Fruit fly (Drosophila melanogaster) whole organism, embryonic: Measurements from ENCODE around the gene CG32811.

Experiments
- Adf1 ChIP-seq: fragments of 200-800 bp; sonication (Bioruptor generic); IDR thresholded peaks from 2 replicates; pipeline ENCODE4 v1.3.6; 2022; ENCODE audit warnings: missing biosample characterization, missing genetic modification characterization
- CG10267 ChIP-seq: fragments of 200-800 bp; sonication (Bioruptor generic); optimal IDR thresholded peaks from 2 replicates; lab custom pipeline; 2018; ENCODE audit warnings: missing biosample characterization, mild to moderate bottlenecking, missing genetic modification characterization, moderate library complexity
- CG10565 ChIP-seq: fragments of 200-800 bp; sonication (Bioruptor generic); optimal IDR thresholded peaks from 3 replicates; lab custom pipeline; 2016; ENCODE audit warnings: missing biosample characterization, mild to moderate bottlenecking, missing genetic modification characterization
- CG11398 ChIP-seq: fragments of 200-800 bp; sonication (Bioruptor generic); optimal IDR thresholded peaks from 2 replicates; lab custom pipeline; 2016; ENCODE audit warnings: missing biosample characterization, missing genetic modification characterization
- CG11560 ChIP-seq: fragments of 200-800 bp; sonication (Bioruptor generic); IDR thresholded peaks from 3 replicates; pipeline ENCODE4 v1.3.6; 2022; ENCODE audit warnings: missing biosample characterization, missing genetic modification characterization
- CG11695 ChIP-seq: fragments of 200-800 bp; sonication (Bioruptor generic); IDR thresholded peaks from 3 replicates; pipeline ENCODE4 v1.3.6; 2022; ENCODE audit warnings: missing biosample characterization, missing genetic modification characterization
- CG13624 ChIP-seq: fragments of 200-800 bp; sonication (Bioruptor generic); optimal IDR thresholded peaks from 2 replicates; lab custom pipeline; 2016; ENCODE audit warnings: missing biosample characterization, missing genetic modification characterization
- CG13775 ChIP-seq: fragments of 200-800 bp; sonication (Bioruptor generic); optimal IDR thresholded peaks from 3 replicates; lab custom pipeline; 2017; ENCODE audit warnings: missing biosample characterization, mild to moderate bottlenecking, missing genetic modification characterization
- CG1647 ChIP-seq: fragments of 200-800 bp; sonication (Bioruptor generic); optimal IDR thresholded peaks from 3 replicates; lab custom pipeline; 2016; ENCODE audit warnings: missing biosample characterization, missing genetic modification characterization
- CG16813 ChIP-seq: fragments of 200-800 bp; sonication (Bioruptor generic); IDR thresholded peaks from 3 replicates; pipeline ENCODE4 v1.3.6; 2022; ENCODE audit warnings: missing biosample characterization, missing genetic modification characterization; ENCODE audit not compliant: partially characterized antibody
- CG16863 ChIP-seq: fragments of 200-800 bp; sonication (Bioruptor generic); optimal IDR thresholded peaks from 3 replicates; lab custom pipeline; 2016; ENCODE audit warnings: missing biosample characterization, missing genetic modification characterization
- CG2120 ChIP-seq: fragments of 200-800 bp; sonication (Bioruptor generic); optimal IDR thresholded peaks from 3 replicates; lab custom pipeline; 2016; ENCODE audit warnings: missing biosample characterization, missing genetic modification characterization
- CG2712 ChIP-seq: fragments of 200-800 bp; optimal IDR thresholded peaks from 3 replicates; lab custom pipeline; 2019; ENCODE audit warnings: missing biosample characterization, mild to moderate bottlenecking, missing genetic modification characterization, moderate library complexity
- CG33557 ChIP-seq: fragments of 200-800 bp; sonication (Bioruptor generic); optimal IDR thresholded peaks from 2 replicates; lab custom pipeline; 2019; ENCODE audit warnings: missing biosample characterization, mild to moderate bottlenecking, missing genetic modification characterization, moderate library complexity
- CG3847 ChIP-seq: fragments of 200-800 bp; sonication (Bioruptor generic); IDR thresholded peaks from 2 replicates; pipeline ENCODE4 v1.3.6; 2022; ENCODE audit warnings: missing biosample characterization, missing genetic modification characterization
- CG4282 ChIP-seq: fragments of 200-800 bp; sonication (Bioruptor generic); optimal IDR thresholded peaks from 2 replicates; lab custom pipeline; 2016; ENCODE audit warnings: missing biosample characterization, missing genetic modification characterization
- CG6689 ChIP-seq: fragments of 200-800 bp; sonication (Bioruptor generic); IDR thresholded peaks from 2 replicates; pipeline ENCODE4 v1.3.6; 2022; ENCODE audit warnings: missing biosample characterization, missing genetic modification characterization
- CG6765 ChIP-seq: fragments of 200-800 bp; sonication (Bioruptor generic); optimal IDR thresholded peaks from 3 replicates; lab custom pipeline; 2017; ENCODE audit warnings: missing biosample characterization, mild to moderate bottlenecking, missing genetic modification characterization
- CTCF ChIP-seq: fragments of 200-800 bp; sonication (Bioruptor generic); optimal IDR thresholded peaks from 2 replicates; lab custom pipeline; 2017; ENCODE audit warnings: missing biosample characterization, mild to moderate bottlenecking, missing genetic modification characterization, moderate library complexity
- CrebB ChIP-seq: fragments of 200-800 bp; sonication (Bioruptor generic); optimal IDR thresholded peaks from 3 replicates; lab custom pipeline; 2018; ENCODE audit warnings: missing biosample characterization, mild to moderate bottlenecking, missing genetic modification characterization
- D19A ChIP-seq: fragments of 200-800 bp; optimal IDR thresholded peaks from 3 replicates; lab custom pipeline; 2019; ENCODE audit warnings: missing biosample characterization, mild to moderate bottlenecking, missing genetic modification characterization, moderate library complexity
- D19B ChIP-seq: fragments of 200-800 bp; sonication (Bioruptor generic); optimal IDR thresholded peaks from 2 replicates; lab custom pipeline; 2017; ENCODE audit warnings: missing biosample characterization, mild to moderate bottlenecking, missing genetic modification characterization
- Ets97D ChIP-seq: fragments of 200-800 bp; sonication (Bioruptor generic); optimal IDR thresholded peaks from 3 replicates; lab custom pipeline; 2016; ENCODE audit warnings: missing biosample characterization, missing genetic modification characterization
- HLH54F ChIP-seq: fragments of 200-800 bp; sonication (Bioruptor generic); optimal IDR thresholded peaks from 3 replicates; lab custom pipeline; 2016; ENCODE audit warnings: missing biosample characterization, missing genetic modification characterization
- Hr51 ChIP-seq, 2 experiments: fragments of 200-800 bp; sonication (Bioruptor generic); optimal IDR thresholded peaks; 2 replicates in 1 of 2; 3 replicates in 1 of 2; lab custom pipeline; 2016 to 2018; ENCODE audit warnings: missing biosample characterization in 2 of 2, missing genetic modification characterization in 2 of 2, mild to moderate bottlenecking in 1 of 2, moderate library complexity in 1 of 2
- Hr78 ChIP-seq, 2 experiments: fragments of 200-800 bp in 1 of 2; fragments of >200 bp in 1 of 2; sonication (Bioruptor generic) in 1 of 2; optimal IDR thresholded peaks; 2 replicates each; lab custom pipeline; 2017 to 2019; ENCODE audit warnings: missing biosample characterization in 2 of 2, missing genetic modification characterization in 2 of 2, mild to moderate bottlenecking in 1 of 2, moderate library complexity in 1 of 2
- Oaz ChIP-seq: fragments of 200-800 bp; sonication (Bioruptor generic); IDR thresholded peaks from 2 replicates; pipeline ENCODE4 v1.3.6; 2022; ENCODE audit warnings: missing biosample characterization, missing genetic modification characterization
- Sin3A ChIP-seq: fragments of >200 bp; optimal IDR thresholded peaks from 2 replicates; lab custom pipeline; 2018
- Taf1 ChIP-seq: fragments of 200-800 bp; sonication (Bioruptor generic); IDR thresholded peaks from 2 replicates; pipeline ENCODE4 v1.3.6; 2022; ENCODE audit warnings: missing biosample characterization, missing genetic modification characterization
- Trl ChIP-seq, 3 experiments: fragments of >200 bp in 2 of 3; fragments of 200-800 bp in 1 of 3; sonication (Bioruptor generic) in 1 of 3; optimal IDR thresholded peaks; 2 replicates in 1 of 3; 3 replicates in 2 of 3; lab custom pipeline; 2016 to 2017; ENCODE audit warnings: missing biosample characterization in 1 of 3, missing genetic modification characterization in 1 of 3
- Usf ChIP-seq: fragments of 200-800 bp; sonication (Bioruptor generic); optimal IDR thresholded peaks from 2 replicates; lab custom pipeline; 2017; ENCODE audit warnings: missing genotype, missing biosample characterization, missing genetic modification characterization
- YL-1 ChIP-seq: fragments of 200-800 bp; sonication (Bioruptor generic); optimal IDR thresholded peaks from 3 replicates; lab custom pipeline; 2017; ENCODE audit warnings: missing biosample characterization, mild to moderate bottlenecking, missing genetic modification characterization
- amos ChIP-seq: fragments of 200-800 bp; sonication (Bioruptor generic); IDR thresholded peaks from 2 replicates; pipeline ENCODE4 v1.3.6; 2022; ENCODE audit warnings: missing biosample characterization, missing genetic modification characterization; ENCODE audit not compliant: partially characterized antibody
- bowl ChIP-seq: fragments of 200-800 bp; sonication (Bioruptor generic); IDR thresholded peaks from 2 replicates; pipeline ENCODE4 v1.3.6; 2022; ENCODE audit warnings: missing biosample characterization, missing genetic modification characterization
- ci ChIP-seq: fragments of 200-800 bp; sonication (Bioruptor generic); IDR thresholded peaks from 3 replicates; pipeline ENCODE4 v1.3.6; 2022; ENCODE audit warnings: missing biosample characterization, missing genetic modification characterization
- dimm ChIP-seq: fragments of 200-800 bp; sonication (Bioruptor generic); IDR thresholded peaks from 2 replicates; pipeline ENCODE4 v1.3.6; 2022; ENCODE audit warnings: missing biosample characterization, missing genetic modification characterization
- disco-r ChIP-seq: fragments of 200-800 bp; sonication (Bioruptor generic); optimal IDR thresholded peaks from 2 replicates; lab custom pipeline; 2016; ENCODE audit warnings: missing biosample characterization, missing genetic modification characterization
- emc ChIP-seq: fragments of 200-800 bp; sonication (Bioruptor generic); optimal IDR thresholded peaks from 2 replicates; lab custom pipeline; 2016; ENCODE audit warnings: missing biosample characterization, missing genetic modification characterization
- en ChIP-seq: fragments of 200-800 bp; sonication (Bioruptor generic); optimal IDR thresholded peaks from 2 replicates; lab custom pipeline; 2016; ENCODE audit warnings: missing biosample characterization, missing genetic modification characterization
- gce ChIP-seq: fragments of 200-800 bp; sonication (Bioruptor generic); IDR thresholded peaks from 3 replicates; pipeline ENCODE4 v1.3.6; 2022; ENCODE audit warnings: missing biosample characterization, missing genetic modification characterization
- ham ChIP-seq: fragments of 200-800 bp; sonication (Bioruptor generic); IDR thresholded peaks from 2 replicates; pipeline ENCODE4 v1.3.6; 2022; ENCODE audit warnings: missing biosample characterization, missing genetic modification characterization
- hb ChIP-seq: fragments of 200-800 bp; sonication (Bioruptor generic); IDR thresholded peaks from 3 replicates; pipeline ENCODE4 v1.3.6; 2022; ENCODE audit warnings: missing biosample characterization, missing genetic modification characterization; ENCODE audit not compliant: partially characterized antibody
- kay ChIP-seq: fragments of 200-800 bp; sonication (Bioruptor generic); optimal IDR thresholded peaks from 2 replicates; lab custom pipeline; 2016; ENCODE audit warnings: missing biosample characterization, missing genetic modification characterization
- lilli ChIP-seq: fragments of 200-800 bp; sonication (Bioruptor generic); optimal IDR thresholded peaks from 3 replicates; lab custom pipeline; 2016; ENCODE audit warnings: missing biosample characterization, missing genetic modification characterization
- pb ChIP-seq: fragments of 200-800 bp; sonication (Bioruptor generic); optimal IDR thresholded peaks from 3 replicates; lab custom pipeline; 2016; ENCODE audit warnings: missing biosample characterization, missing genetic modification characterization
- row ChIP-seq: fragments of 200-800 bp; sonication (Bioruptor generic); IDR thresholded peaks from 3 replicates; pipeline ENCODE4 v1.3.6; 2022; ENCODE audit warnings: missing biosample characterization, missing genetic modification characterization
- tll ChIP-seq, 2 experiments: fragments of 200-800 bp in 1 of 2; fragments of >200 bp in 1 of 2; sonication (Bioruptor generic) in 1 of 2; optimal IDR thresholded peaks; 2 replicates each; lab custom pipeline; 2017 to 2019; ENCODE audit warnings: missing biosample characterization in 2 of 2, missing genetic modification characterization in 2 of 2, mild to moderate bottlenecking in 1 of 2, moderate library complexity in 1 of 2
- toy ChIP-seq: fragments of 200-800 bp; sonication (Bioruptor generic); IDR thresholded peaks from 2 replicates; pipeline ENCODE4 v1.3.6; 2022; ENCODE audit warnings: missing biosample characterization, missing genetic modification characterization
- z ChIP-seq: fragments of 200-800 bp; sonication (Bioruptor generic); IDR thresholded peaks from 3 replicates; pipeline ENCODE4 v1.3.6; 2022; ENCODE audit warnings: missing biosample characterization, missing genetic modification characterization

Gene CG32811

dm6 chrX:1275018-1275820 lies 23.0 kb downstream of the CG32811 start, which contains the start of gene Atf3 (continued):
- TF ChIP-seq disco-r, result peak; percentile 99
- peak; percentile 99 for TF ChIP-seq CG11695 (GFP tag; lab: Robert Waterston, UW)
- peak; percentile 99 for TF ChIP-seq Usf (GFP tag; lab: Kevin White, UChicago)
- TF ChIP-seq CG2712 (tag; lab: Kevin White, UChicago), result peak; percentile 99
- TF ChIP-seq dimm (GFP tag; lab: Robert Waterston, UW), result peak; percentile 91
- peak; percentile 95 for TF ChIP-seq toy (GFP tag; lab: Robert Waterston, UW)
- no peak for TF ChIP-seq Trl (optimal IDR thresholded peaks at IDR 0.05; lab: Kevin White, UChicago)
- peak; percentile 99 for TF ChIP-seq Trl (GFP tag; optimal IDR thresholded peaks at IDR 0.05; lab: Kevin White, UChicago)
- TF ChIP-seq Ets97D (GFP tag; lab: Kevin White, UChicago), result peak; percentile 95
- TF ChIP-seq bowl (GFP tag; lab: Robert Waterston, UW), result peak; percentile 93
- TF ChIP-seq CTCF (GFP tag; lab: Kevin White, UChicago), result peak; percentile 69
- TF ChIP-seq row, result peak; percentile 98
- TF ChIP-seq CG10267 (tag; lab: Kevin White, UChicago), result peak; percentile 93
- TF ChIP-seq Adf1, result peak; percentile 95

DNA sequence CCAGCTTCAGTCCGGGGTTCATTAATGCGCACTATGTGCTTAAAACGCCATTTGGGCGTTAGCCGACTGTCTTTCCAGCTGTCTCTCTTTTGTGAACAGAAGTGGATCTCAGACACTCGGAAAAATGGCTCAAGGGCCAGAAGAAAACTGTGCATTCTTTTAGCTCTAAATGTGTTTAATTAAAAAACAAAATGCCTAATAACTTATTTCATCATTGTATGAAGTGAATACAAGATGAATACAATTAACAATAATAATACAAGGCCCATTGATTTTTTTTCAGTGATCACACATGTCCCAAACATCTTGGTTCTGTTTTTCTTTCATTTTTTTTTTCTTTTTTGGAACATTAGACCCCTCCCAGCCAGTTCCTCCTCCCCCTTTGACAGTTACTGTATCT lies 25.3 kb downstream of the CG32811 start:
- TF ChIP-seq emc (GFP tag; lab: Kevin White, UChicago) (no peak), Taf1 (GFP tag; lab: Robert Waterston, UW) (no peak; the same call in 1 of the 2 replicates), D19A (tag; lab: Kevin White, UChicago) (peak; percentile 21), hb (no peak), CG11398 (no peak), lilli (GFP tag; lab: Kevin White, UChicago) (peak; percentile 48), CG3847 (GFP tag; lab: Robert Waterston, UW) (peak; percentile 31; the same call in 1 of the 2 replicates), z (GFP tag; lab: Robert Waterston, UW) (no peak), ci (peak; percentile 68), Hr51 (GFP tag; optimal IDR thresholded peaks at IDR 0.05; lab: Kevin White, UChicago) (peak in 1 of 2 experiments; percentile 52), D19B (GFP tag; lab: Kevin White, UChicago) (no peak), CG33557 (GFP tag; lab: Kevin White, UChicago) (no peak), HLH54F (peak; percentile 35), YL-1 (no peak), kay (no peak), en (no peak), CG16813 (GFP tag; lab: Robert Waterston, UW) (no peak), amos (GFP tag; lab: Robert Waterston, UW) (no peak), CG11560 (tag; lab: Robert Waterston, UW) (0 out of 3 replicates have a peak, but pooled peaks have one; percentile 57), gce (GFP tag; lab: Robert Waterston, UW) (no peak), toy (GFP tag; lab: Robert Waterston, UW) (no peak), CG6689 (GFP tag; lab: Robert Waterston, UW) (peak; percentile 31; the same call in 1 of the 2 replicates), ham (no peak), Oaz (no peak), Sin3A (no peak), CG13775 (GFP tag; lab: Kevin White, UChicago) (peak; percentile 55), CG4282 (GFP tag; lab: Kevin White, UChicago) (no peak), CG2120 (GFP tag; lab: Kevin White, UChicago) (peak; percentile 74), Hr78 (GFP tag; optimal IDR thresholded peaks at IDR 0.05; lab: Kevin White, UChicago) (no peak), CG16863 (GFP tag; lab: Kevin White, UChicago) (peak; percentile 39), CG13624 (peak; percentile 75), pb (GFP tag; lab: Kevin White, UChicago) (peak; percentile 7), CG6765 (no peak), tll (GFP tag; optimal IDR thresholded peaks at IDR 0.05; lab: Kevin White, UChicago) (no peak), CG10565 (GFP tag; lab: Kevin White, UChicago) (no peak), CrebB (tag; lab: Kevin White, UChicago) (no peak), CG1647 (GFP tag; lab: Kevin White, UChicago) (no peak)
